Fruit fly (Drosophila melanogaster): ENCODE results near the gene CG6813.

CG6813 gene

DNA sequence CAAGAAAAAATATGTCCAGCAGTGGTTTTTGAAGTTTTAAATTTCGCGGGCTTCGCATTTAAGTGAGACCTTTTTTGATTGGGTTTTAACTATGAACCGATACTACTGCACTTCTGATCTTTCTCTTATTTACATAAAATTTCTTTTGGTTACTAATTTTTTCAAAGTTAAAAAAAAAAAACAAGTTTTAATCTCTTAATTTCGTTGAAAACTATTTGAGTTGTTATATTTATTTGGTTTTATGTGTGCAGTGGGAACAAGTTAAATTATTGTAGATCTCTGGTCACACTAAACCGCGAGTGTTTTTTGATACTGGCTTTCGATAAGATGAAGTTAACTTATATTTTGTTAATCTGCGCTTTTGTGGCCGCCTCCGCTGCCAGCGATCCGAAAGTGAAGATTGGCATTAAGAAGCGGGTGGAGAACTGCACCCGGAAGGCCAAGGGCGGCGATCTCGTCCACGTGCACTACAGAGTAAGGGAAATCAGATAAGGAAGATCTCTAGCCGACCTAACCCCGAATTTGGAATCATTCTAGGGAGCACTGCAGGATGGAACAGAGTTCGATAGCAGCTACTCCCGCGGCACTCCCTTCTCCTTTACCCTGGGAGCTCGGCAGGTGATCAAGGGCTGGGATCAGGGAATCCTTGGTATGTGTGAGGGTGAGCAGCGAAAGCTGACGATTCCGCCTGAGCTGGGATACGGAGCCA is 47.7 kb upstream of the CG6813 start, which contains the start of gene CG14715 (continued):
- TF ChIP-seq org-1 (GFP tag; optimal IDR thresholded peaks at IDR 0.05) = no peak
- peak; percentile 72 for TF ChIP-seq CG30403 (GFP tag; optimal IDR thresholded peaks at IDR 0.05)
- TF ChIP-seq NC2β (GFP tag; optimal IDR thresholded peaks at IDR 0.05) = peak; percentile 47
- peak; percentile 35 for TF ChIP-seq dmrt11E (tag; optimal IDR thresholded peaks at IDR 0.05)
- TF ChIP-seq Vsx1 (GFP tag; optimal IDR thresholded peaks at IDR 0.05) = no peak
- no peak for TF ChIP-seq cad (GFP tag; optimal IDR thresholded peaks at IDR 0.05)
- no peak for TF ChIP-seq ken (GFP tag; IDR thresholded peaks at IDR 0.05)
- TF ChIP-seq Gug (GFP tag; IDR thresholded peaks at IDR 0.05) = peak; percentile 53; the same call in 1 of the 4 replicates
- TF ChIP-seq HmgD (GFP tag; optimal IDR thresholded peaks at IDR 0.05) = peak; percentile 32
- no peak for TF ChIP-seq CG17568 (GFP tag; optimal IDR thresholded peaks at IDR 0.05)
- peak; percentile 7 for TF ChIP-seq Fer1 (GFP tag; optimal IDR thresholded peaks at IDR 0.05)
- TF ChIP-seq CG11504 (tag; optimal IDR thresholded peaks at IDR 0.05) = peak; percentile 74
- no peak for TF ChIP-seq CG14050 (GFP tag; IDR thresholded peaks at IDR 0.05)
- no peak for TF ChIP-seq CG11093 (GFP tag; IDR thresholded peaks at IDR 0.05)
- TF ChIP-seq CG4707 (GFP tag; optimal IDR thresholded peaks at IDR 0.05) = no peak
- no peak for TF ChIP-seq ewg (GFP tag; optimal IDR thresholded peaks at IDR 0.05)
- no peak for TF ChIP-seq CG2129 (GFP tag; IDR thresholded peaks at IDR 0.05; ENCODE audit: partially characterized antibody)
- TF ChIP-seq sob (GFP tag; IDR thresholded peaks at IDR 0.05) = peak; percentile 54; the same call in 1 of the 2 replicates
- no peak for TF ChIP-seq so (GFP tag; IDR thresholded peaks at IDR 0.05)
- peak; percentile 94 for TF ChIP-seq E2f2 (GFP tag; IDR thresholded peaks at IDR 0.05)
- TF ChIP-seq dan (GFP tag; IDR thresholded peaks at IDR 0.05) = no peak
- peak; percentile 19 for TF ChIP-seq sug (tag; optimal IDR thresholded peaks at IDR 0.05)
- no peak for TF ChIP-seq zen2 (GFP tag; IDR thresholded peaks at IDR 0.05; ENCODE audit: partially characterized antibody)
- peak; percentile 48 for TF ChIP-seq CG7839 (tag; optimal IDR thresholded peaks at IDR 0.05)
- no peak for TF ChIP-seq repo (GFP tag; optimal IDR thresholded peaks at IDR 0.05)
- no peak for TF ChIP-seq CG34224 (GFP tag; IDR thresholded peaks at IDR 0.05; ENCODE audit: partially characterized antibody)
- TF ChIP-seq CG17385 (GFP tag; optimal IDR thresholded peaks at IDR 0.05) = peak; percentile 16
- peak; percentile 39 for TF ChIP-seq Side (GFP tag; optimal IDR thresholded peaks at IDR 0.05)
- no peak for TF ChIP-seq Atf-2 (GFP tag; optimal IDR thresholded peaks at IDR 0.05)
- TF ChIP-seq CG32767 (GFP tag; IDR thresholded peaks at IDR 0.05) = no peak
- no peak for TF ChIP-seq CG3838 (GFP tag; optimal IDR thresholded peaks at IDR 0.05)
- peak; percentile 64 for TF ChIP-seq CG31441 (GFP tag; IDR thresholded peaks at IDR 0.05)
- no peak for TF ChIP-seq Dip2 (GFP tag; IDR thresholded peaks at IDR 0.05)
- no peak for TF ChIP-seq Dbx (GFP tag; IDR thresholded peaks at IDR 0.05)
- TF ChIP-seq Awh (GFP tag; IDR thresholded peaks at IDR 0.05) = no peak
- TF ChIP-seq otp (GFP tag; IDR thresholded peaks at IDR 0.05) = no peak
- TF ChIP-seq Oaz (GFP tag; IDR thresholded peaks at IDR 0.05) = no peak
- TF ChIP-seq Blimp-1 (GFP tag; optimal IDR thresholded peaks at IDR 0.05) = peak; percentile 37
- TF ChIP-seq inv (GFP tag; IDR thresholded peaks at IDR 0.05; ENCODE audit: partially characterized antibody) = peak; percentile 46
- peak in 1 of 2 experiments; percentile 10 for TF ChIP-seq tll (GFP tag; optimal IDR thresholded peaks at IDR 0.05)
- no peak for TF ChIP-seq disco-r (GFP tag; optimal IDR thresholded peaks at IDR 0.05)
- no peak for TF ChIP-seq danr (GFP tag; IDR thresholded peaks at IDR 0.05)
- no peak for TF ChIP-seq CG13123 (GFP tag; optimal IDR thresholded peaks at IDR 0.05)
- TF ChIP-seq GATAe (GFP tag; conservative IDR thresholded peaks at IDR 0.05) = peak; percentile 52; the same call in 1 of the 2 replicates
- TF ChIP-seq CG13296 (GFP tag; optimal IDR thresholded peaks at IDR 0.05) = no peak
- TF ChIP-seq CG14965 (GFP tag; optimal IDR thresholded peaks at IDR 0.05; ENCODE audit: borderline replicate concordance) = no peak
- peak; percentile 3 for TF ChIP-seq Fer3 (tag; optimal IDR thresholded peaks at IDR 0.05)
- no peak for TF ChIP-seq cas (GFP tag; IDR thresholded peaks at IDR 0.05)
- no peak for TF ChIP-seq Asciz (GFP tag; optimal IDR thresholded peaks at IDR 0.05)
- TF ChIP-seq odd (GFP tag; optimal IDR thresholded peaks at IDR 0.05) = no peak

Data from whole organism, embryonic.